Worm (Caenorhabditis elegans) whole organism, L2 larva: Measurements from ENCODE around the gene mob-4.
A peak's percentile ranks its signal among the peaks of the same experiment; 100 is the strongest.

Experiments used
- C34F6.9 ChIP-seq: fragments of 150-350 bp; optimal IDR thresholded peaks from 2 replicates; lab custom pipeline; 2014; ENCODE audit warnings: missing biosample characterization, missing genetic modification characterization
- F13H6.1 ChIP-seq: sonication (generic microtip); optimal IDR thresholded peaks from 2 replicates; lab custom pipeline; 2016; ENCODE audit warnings: missing genetic modification characterization, missing compliant biosample characterization
- R02D3.7 ChIP-seq: fragments of 150-350 bp; optimal IDR thresholded peaks from 2 replicates; lab custom pipeline; 2014; ENCODE audit warnings: missing biosample characterization, missing genetic modification characterization
- Y55F3AM.14 ChIP-seq: fragments of 200-800 bp; sonication (Bioruptor generic); optimal IDR thresholded peaks from 2 replicates; lab custom pipeline; 2018; ENCODE audit warnings: mild to moderate bottlenecking, missing genetic modification characterization, missing compliant biosample characterization
- ZK546.5 ChIP-seq: sonication (generic microtip); optimal IDR thresholded peaks from 2 replicates; lab custom pipeline; 2017; ENCODE audit warnings: missing biosample characterization, missing genetic modification characterization
- alr-1 ChIP-seq: fragments of 150-350 bp; optimal IDR thresholded peaks from 2 replicates; lab custom pipeline; 2014; ENCODE audit warnings: missing biosample characterization, missing genetic modification characterization
- ama-1 ChIP-seq: fragments of 150-350 bp; optimal IDR thresholded peaks from 2 replicates; lab custom pipeline; 2018; ENCODE audit warnings: inconsistent platforms
- blmp-1 ChIP-seq: sonication (generic microtip); optimal IDR thresholded peaks from 2 replicates; lab custom pipeline; 2017; ENCODE audit warnings: missing genetic modification characterization, mild to moderate bottlenecking, missing compliant biosample characterization, antibody characterized with exemption, moderate library complexity; ENCODE audit not compliant: insufficient read depth
- crh-2 ChIP-seq: sonication (generic microtip); optimal IDR thresholded peaks from 2 replicates; lab custom pipeline; 2017; ENCODE audit warnings: missing biosample characterization, missing genetic modification characterization
- dmd-4 ChIP-seq: sonication (generic microtip); optimal IDR thresholded peaks from 2 replicates; lab custom pipeline; 2017; ENCODE audit warnings: missing biosample characterization, missing genetic modification characterization
- elt-3 ChIP-seq: sonication (generic microtip); optimal IDR thresholded peaks from 2 replicates; lab custom pipeline; 2017; ENCODE audit warnings: missing biosample characterization, missing genetic modification characterization
- lin-11 ChIP-seq: fragments of 150-350 bp; sonication (generic microtip); optimal IDR thresholded peaks from 2 replicates; lab custom pipeline; 2014; ENCODE audit warnings: missing biosample characterization, missing genetic modification characterization, inconsistent platforms, mixed read lengths
- lin-13 ChIP-seq: fragments of 150-350 bp; optimal IDR thresholded peaks from 2 replicates; lab custom pipeline; 2014; ENCODE audit warnings: missing biosample characterization, missing genetic modification reagents, missing genetic modification characterization
- lin-39 ChIP-seq: fragments of 150-350 bp; optimal IDR thresholded peaks from 2 replicates; lab custom pipeline; 2014; ENCODE audit warnings: missing biosample characterization, missing genetic modification reagents, missing genetic modification characterization
- lsy-2 ChIP-seq, 2 experiments: fragments of 150-350 bp in 1 of 2; sonication (generic microtip) in 1 of 2; optimal IDR thresholded peaks; 2 replicates each; lab custom pipeline; 2014 to 2017; ENCODE audit warnings: missing biosample characterization in 2 of 2, missing genetic modification characterization in 2 of 2
- mab-5 ChIP-seq: fragments of 150-350 bp; optimal IDR thresholded peaks from 2 replicates; lab custom pipeline; 2014; ENCODE audit warnings: missing biosample characterization, missing genetic modification characterization
- mbf-1 ChIP-seq: sonication (generic microtip); optimal IDR thresholded peaks from 2 replicates; lab custom pipeline; 2017; ENCODE audit warnings: missing biosample characterization, missing genetic modification characterization
- mdl-1 ChIP-seq, 2 experiments: fragments of 150-350 bp in 1 of 2; sonication (generic microtip) in 1 of 2; optimal IDR thresholded peaks; 2 replicates each; lab custom pipeline; 2017; ENCODE audit warnings: missing biosample characterization in 2 of 2, missing genetic modification characterization in 2 of 2
- nhr-10 ChIP-seq: sonication (generic microtip); optimal IDR thresholded peaks from 2 replicates; lab custom pipeline; 2017; ENCODE audit warnings: missing biosample characterization, missing genetic modification characterization
- nhr-12 ChIP-seq: fragments of 150-350 bp; optimal IDR thresholded peaks from 2 replicates; lab custom pipeline; 2014; ENCODE audit warnings: missing biosample characterization, missing genetic modification characterization
- nhr-129 ChIP-seq: fragments of 150-350 bp; optimal IDR thresholded peaks from 2 replicates; lab custom pipeline; 2014; ENCODE audit warnings: missing biosample characterization, missing genetic modification characterization
- nhr-21 ChIP-seq: fragments of 150-350 bp; optimal IDR thresholded peaks from 2 replicates; lab custom pipeline; 2014; ENCODE audit warnings: missing biosample characterization, missing genetic modification characterization
- nhr-23 ChIP-seq: fragments of 150-350 bp; optimal IDR thresholded peaks from 2 replicates; lab custom pipeline; 2014; ENCODE audit warnings: missing biosample characterization, missing genetic modification reagents, missing genetic modification characterization
- nhr-25 ChIP-seq: fragments of 150-350 bp; sonication (generic microtip); optimal IDR thresholded peaks from 3 replicates; lab custom pipeline; 2014; ENCODE audit warnings: missing biosample characterization, missing genetic modification characterization
- nhr-6 ChIP-seq: fragments of 150-350 bp; optimal IDR thresholded peaks from 2 replicates; lab custom pipeline; 2014; ENCODE audit warnings: missing biosample characterization, missing genetic modification characterization
- nhr-77 ChIP-seq: fragments of 150-350 bp; optimal IDR thresholded peaks from 2 replicates; lab custom pipeline; 2014; ENCODE audit warnings: missing biosample characterization, missing genetic modification characterization
- sem-4 ChIP-seq: fragments of 150-350 bp; optimal IDR thresholded peaks from 2 replicates; lab custom pipeline; 2014; ENCODE audit warnings: missing biosample characterization, missing genetic modification reagents, missing genetic modification characterization
- skn-1 ChIP-seq: sonication (generic microtip); optimal IDR thresholded peaks from 2 replicates; lab custom pipeline; 2017; ENCODE audit warnings: missing biosample characterization, missing genetic modification characterization
- sma-9 ChIP-seq, 2 experiments: fragments of 150-350 bp in 1 of 2; sonication (generic microtip) in 1 of 2; optimal IDR thresholded peaks; 2 replicates each; lab custom pipeline; 2014 to 2016; ENCODE audit warnings: missing genetic modification characterization in 2 of 2, mild to moderate bottlenecking in 1 of 2, missing biosample characterization in 1 of 2, missing compliant biosample characterization in 1 of 2, missing genetic modification reagents in 1 of 2, moderate library complexity in 1 of 2
- unc-39 ChIP-seq: fragments of 150-350 bp; optimal IDR thresholded peaks from 2 replicates; lab custom pipeline; 2014; ENCODE audit warnings: missing biosample characterization, missing genetic modification characterization
- unc-55 ChIP-seq: fragments of 150-350 bp; sonication (generic microtip); optimal IDR thresholded peaks from 3 replicates; lab custom pipeline; 2014; ENCODE audit warnings: missing biosample characterization, missing genetic modification reagents, missing genetic modification characterization
- zag-1 ChIP-seq: fragments of 150-350 bp; optimal IDR thresholded peaks from 2 replicates; lab custom pipeline; 2014; ENCODE audit warnings: missing biosample characterization, missing genetic modification characterization
- ztf-1 ChIP-seq: fragments of 200-800 bp; sonication (Bioruptor generic); conservative IDR thresholded peaks from 2 replicates; pipeline ENCODE4 v1.3.6; 2022; ENCODE audit warnings: missing genetic modification characterization, missing compliant biosample characterization
- ztf-11 ChIP-seq: sonication (generic microtip); optimal IDR thresholded peaks from 2 replicates; lab custom pipeline; 2017; ENCODE audit warnings: missing biosample characterization, missing genetic modification characterization
- ztf-4 ChIP-seq: fragments of 150-350 bp; optimal IDR thresholded peaks from 2 replicates; lab custom pipeline; 2014; ENCODE audit warnings: missing biosample characterization, missing genetic modification characterization

The mob-4 gene

DNA sequence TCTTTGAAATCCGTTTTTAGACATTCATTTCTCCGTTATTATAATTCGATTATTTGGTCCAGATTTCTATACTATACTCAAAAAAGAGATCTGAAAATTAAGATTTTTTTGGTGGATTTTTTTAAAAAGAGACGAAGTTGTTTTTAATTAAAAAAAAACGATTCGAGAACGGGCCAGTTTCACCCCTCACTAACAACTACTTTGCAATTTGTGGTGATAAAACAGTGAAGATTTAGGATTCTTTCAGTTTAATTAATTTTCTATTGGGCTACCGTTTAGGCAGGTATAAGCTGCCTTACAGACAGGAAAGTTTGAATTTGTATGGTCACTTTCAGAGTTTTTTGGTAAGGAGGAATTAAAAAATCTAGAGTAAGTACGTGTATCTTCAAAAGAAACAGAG lies 23.8 kb upstream of the mob-4 start, which contains the start of gene unc-36:
TSS of gene unc-36 (minus strand) at position 101 of the 400 bp plus-strand sequence.
- no peak for TF ChIP-seq unc-39 (tag; lab: Kevin White, UChicago)
- TF ChIP-seq ama-1 (lab: Kevin White, UChicago), result no peak
- no peak for TF ChIP-seq mbf-1 (tag; lab: Kevin White, UChicago)
- no peak for TF ChIP-seq blmp-1
- no peak for TF ChIP-seq R02D3.7
- no peak for TF ChIP-seq elt-3 (tag; lab: Kevin White, UChicago)
- TF ChIP-seq ztf-11 (tag; lab: Kevin White, UChicago), result no peak
- TF ChIP-seq ztf-4 (tag; lab: Kevin White, UChicago), result no peak
- no peak for TF ChIP-seq lsy-2 (tag; optimal IDR thresholded peaks at IDR 0.05; lab: Kevin White, UChicago)
- no peak for TF ChIP-seq nhr-77 (tag; lab: Kevin White, UChicago)
- no peak for TF ChIP-seq lin-39

DNA sequence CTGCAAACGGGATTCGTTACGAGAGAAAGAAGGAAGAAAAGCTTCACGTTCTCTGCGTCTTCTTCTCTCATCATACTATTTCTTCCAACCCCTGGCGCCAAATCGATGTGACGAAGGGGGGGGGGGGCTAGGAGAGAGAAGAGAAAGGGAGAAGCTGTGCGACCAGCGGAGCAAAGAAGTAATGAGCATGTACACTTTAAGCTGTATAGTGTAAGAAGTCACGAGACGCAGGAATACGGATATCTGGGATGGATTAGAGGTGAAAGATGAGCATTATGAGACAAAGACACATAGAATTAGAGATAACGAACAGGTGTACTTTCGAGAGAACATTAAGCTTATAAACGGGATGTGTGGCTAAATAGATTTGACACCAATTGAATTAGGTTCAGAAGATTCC lies 23.1 kb upstream of the mob-4 start:
- peak; percentile 56 for TF ChIP-seq zag-1 (tag; lab: Kevin White, UChicago)
- no peak for TF ChIP-seq nhr-12 (tag; lab: Kevin White, UChicago)
- TF ChIP-seq R02D3.7, result no peak
- peak; percentile 46 for TF ChIP-seq nhr-129 (tag; lab: Kevin White, UChicago)
- TF ChIP-seq sem-4 (tag; lab: Kevin White, UChicago), result peak; percentile 41
- TF ChIP-seq ztf-4 (tag; lab: Kevin White, UChicago), result no peak
- TF ChIP-seq mbf-1 (tag; lab: Kevin White, UChicago), result no peak
- TF ChIP-seq C34F6.9 (tag; lab: Kevin White, UChicago), result peak; percentile 74
- no peak for TF ChIP-seq nhr-23
- TF ChIP-seq mab-5 (tag; lab: Kevin White, UChicago), result peak; percentile 33
- no peak for TF ChIP-seq ama-1 (lab: Kevin White, UChicago)
- peak; percentile 49 for TF ChIP-seq crh-2 (tag; lab: Kevin White, UChicago)
- no peak for TF ChIP-seq dmd-4
- TF ChIP-seq lin-39, result no peak
- TF ChIP-seq unc-55, result peak; percentile 83
- TF ChIP-seq skn-1, result no peak
- TF ChIP-seq sma-9 (GFP tag; optimal IDR thresholded peaks at IDR 0.05; lab: Kevin White, UChicago), result peak; percentile 41
- TF ChIP-seq sma-9 (tag; optimal IDR thresholded peaks at IDR 0.05; lab: Kevin White, UChicago), result no peak
- TF ChIP-seq Y55F3AM.14 (GFP tag; lab: Kevin White, UChicago), result peak; percentile 43
- TF ChIP-seq F13H6.1 (tag; lab: Kevin White, UChicago), result peak; percentile 77
- TF ChIP-seq mdl-1 (tag; optimal IDR thresholded peaks at IDR 0.05; lab: Kevin White, UChicago), result no peak
- peak in 1 of 2 experiments; percentile 68 for TF ChIP-seq lsy-2 (tag; optimal IDR thresholded peaks at IDR 0.05; lab: Kevin White, UChicago)
- peak; percentile 30 for TF ChIP-seq lin-11
- no peak for TF ChIP-seq unc-39 (tag; lab: Kevin White, UChicago)
- peak; percentile 23 for TF ChIP-seq lin-13 (GFP tag; lab: Kevin White, UChicago)
- TF ChIP-seq nhr-6 (tag; lab: Kevin White, UChicago), result no peak
- no peak for TF ChIP-seq nhr-77 (tag; lab: Kevin White, UChicago)
- no peak for TF ChIP-seq ZK546.5
- TF ChIP-seq, all 48 proteins: peak for 13

DNA sequence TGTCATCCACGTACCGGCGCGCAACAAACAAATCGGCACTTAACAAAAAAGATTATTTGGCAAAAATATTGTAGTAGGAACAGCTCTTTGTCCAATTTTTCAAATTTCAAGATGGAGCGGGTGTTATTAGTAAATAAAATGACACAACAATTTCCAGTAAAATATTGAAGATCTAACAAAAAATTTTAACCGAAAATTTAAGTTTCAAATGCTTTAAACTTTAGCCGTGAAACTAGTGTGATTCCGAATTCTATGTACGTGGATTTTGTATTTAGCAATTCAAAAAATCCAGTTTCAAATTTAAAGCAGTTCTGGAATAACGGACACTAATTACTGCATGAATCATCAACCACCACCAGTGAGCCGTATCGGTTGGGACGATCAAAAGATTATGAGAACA lies 22.1 kb upstream of the mob-4 start, which contains the start of gene snb-5:
TSS of gene snb-5 (plus strand) at position 301 of the 400 bp plus-strand sequence.
- TF ChIP-seq ztf-11 (tag; lab: Kevin White, UChicago), result no peak
- no peak for TF ChIP-seq nhr-12 (tag; lab: Kevin White, UChicago)
- TF ChIP-seq ztf-4 (tag; lab: Kevin White, UChicago), result no peak
- no peak for TF ChIP-seq nhr-21 (tag; lab: Kevin White, UChicago)
- no peak for TF ChIP-seq nhr-25 (tag; lab: Kevin White, UChicago)
- TF ChIP-seq alr-1 (tag; lab: Kevin White, UChicago), result no peak
- no peak for TF ChIP-seq zag-1 (tag; lab: Kevin White, UChicago)
- TF ChIP-seq unc-55, result no peak
- TF ChIP-seq blmp-1, result no peak
- no peak for TF ChIP-seq ztf-1 (GFP tag; lab: Robert Waterston, UW)

DNA sequence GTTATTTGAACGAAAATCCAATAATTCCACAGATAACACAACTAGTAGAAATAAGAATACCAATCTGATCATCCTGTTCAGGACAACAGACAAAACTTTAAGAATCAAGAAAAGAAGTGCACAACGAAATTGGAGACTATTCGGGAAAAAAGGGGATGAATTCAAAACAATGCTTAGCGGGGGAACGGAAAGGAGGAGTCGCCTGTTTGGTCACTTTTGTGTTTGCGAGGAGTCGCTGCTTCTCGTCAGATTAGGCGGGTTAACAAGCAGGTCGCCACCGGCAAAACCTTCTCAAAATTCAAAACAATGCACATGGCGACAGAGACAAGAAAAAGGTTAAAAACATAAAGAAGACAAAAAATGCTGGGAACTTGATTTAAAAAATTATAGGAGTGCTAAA lies 15.1 kb upstream of the mob-4 start, which contains the start of gene C30A5.10:
TSS of gene C30A5.10 (minus strand) at position 101 of the 400 bp plus-strand sequence.
- TF ChIP-seq F13H6.1 (tag; lab: Kevin White, UChicago) (no peak), ama-1 (lab: Kevin White, UChicago) (no peak), nhr-12 (tag; lab: Kevin White, UChicago) (no peak), C34F6.9 (tag; lab: Kevin White, UChicago) (no peak), nhr-10 (tag; lab: Kevin White, UChicago) (no peak), R02D3.7 (no peak)
- TF ChIP-seq, all 48 proteins: peak for 0
